Fruit fly (Drosophila melanogaster): ENCODE data around the gene CG3819.

CG3819 gene

DNA sequence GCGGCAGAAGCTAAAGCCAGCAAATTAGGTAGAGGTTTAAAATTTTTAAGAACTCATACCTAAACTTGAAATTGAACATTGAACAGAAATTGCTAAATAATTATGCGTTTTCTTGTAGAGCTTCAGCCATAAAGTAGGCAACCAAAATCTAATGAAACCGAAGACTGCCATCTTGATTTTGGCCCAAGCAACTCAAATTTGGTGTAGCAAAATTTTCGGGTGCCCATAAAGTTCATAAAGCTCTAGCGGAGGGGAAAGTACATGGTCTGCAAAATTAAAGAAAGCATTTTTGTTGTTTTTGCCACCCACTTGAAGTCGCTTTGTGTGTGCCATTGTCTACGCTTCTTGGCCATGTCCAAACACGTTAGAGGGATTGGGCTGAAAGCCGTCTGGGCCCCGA, 35.1 kb upstream of the CG3819 start:
- 0 out of 2 replicates have a peak, but pooled peaks have one; percentile 18 for TF ChIP-seq CG13287 (GFP tag; IDR thresholded peaks at IDR 0.05; ENCODE audit: partially characterized antibody)
- TF ChIP-seq ranshi (GFP tag; IDR thresholded peaks at IDR 0.05), result no peak
- TF ChIP-seq CG15601 (tag; optimal IDR thresholded peaks at IDR 0.05), result peak; percentile 18
- no peak for TF ChIP-seq unc-4 (GFP tag; IDR thresholded peaks at IDR 0.05; ENCODE audit: partially characterized antibody)
- no peak for TF ChIP-seq ind (GFP tag; optimal IDR thresholded peaks at IDR 0.05)
- peak; percentile 4 for TF ChIP-seq CTCF (GFP tag; optimal IDR thresholded peaks at IDR 0.05)

DNA sequence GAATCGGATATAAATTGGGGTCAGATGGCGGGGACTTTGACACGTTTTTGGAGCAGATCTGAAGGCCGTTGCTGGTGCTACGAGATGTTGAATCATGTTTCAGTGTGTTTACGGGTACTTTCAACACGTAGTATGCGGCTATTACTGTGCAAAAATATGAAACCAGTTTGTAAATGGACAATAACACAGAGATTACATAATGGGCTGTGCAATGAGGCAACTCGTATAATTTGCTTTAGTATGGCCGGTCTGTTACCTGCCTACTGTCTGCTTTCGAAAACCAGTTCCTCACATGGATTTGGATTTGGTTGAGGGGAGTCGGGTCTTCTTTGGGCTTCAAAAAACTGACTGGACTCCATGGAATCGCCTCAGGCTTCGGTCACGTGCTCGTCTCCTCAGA, 30.5 kb upstream of the CG3819 start:
- TF ChIP-seq MBD-R2 (GFP tag; IDR thresholded peaks at IDR 0.05) (no peak), zen2 (GFP tag; IDR thresholded peaks at IDR 0.05; ENCODE audit: partially characterized antibody) (no peak), CG7745 (tag; optimal IDR thresholded peaks at IDR 0.05) (no peak), CG2875 (GFP tag; optimal IDR thresholded peaks at IDR 0.05) (no peak), CG7928 (GFP tag; optimal IDR thresholded peaks at IDR 0.05) (no peak), CG9876 (GFP tag; optimal IDR thresholded peaks at IDR 0.05) (no peak), dm (GFP tag; optimal IDR thresholded peaks at IDR 0.05) (no peak), Pdp1 (GFP tag; optimal IDR thresholded peaks at IDR 0.05) (peak in 1 of 2 experiments; percentile 87), vvl (GFP tag; IDR thresholded peaks at IDR 0.05) (0 out of 2 replicates have a peak, but pooled peaks have one; percentile 42), gcm (GFP tag; optimal IDR thresholded peaks at IDR 0.05) (no peak), sc (optimal IDR thresholded peaks at IDR 0.05) (no peak), sc (GFP tag; optimal IDR thresholded peaks at IDR 0.05) (no peak), eve (GFP tag; optimal IDR thresholded peaks at IDR 0.05) (no peak), Eip74EF (GFP tag; optimal IDR thresholded peaks at IDR 0.05) (no peak), CG6683 (GFP tag; optimal IDR thresholded peaks at IDR 0.05) (no peak), psq (GFP tag; optimal IDR thresholded peaks at IDR 0.05) (no peak), crc (GFP tag; optimal IDR thresholded peaks at IDR 0.05) (no peak), CG10565 (GFP tag; optimal IDR thresholded peaks at IDR 0.05) (no peak), jigr1 (GFP tag; IDR thresholded peaks at IDR 0.05) (no peak), Dll (GFP tag; IDR thresholded peaks at IDR 0.05; ENCODE audit: partially characterized antibody) (no peak), CG2120 (GFP tag; optimal IDR thresholded peaks at IDR 0.05) (no peak), CG9215 (GFP tag; IDR thresholded peaks at IDR 0.05) (no peak), cwo (GFP tag; optimal IDR thresholded peaks at IDR 0.05) (peak; percentile 84), disco-r (GFP tag; optimal IDR thresholded peaks at IDR 0.05) (no peak), bbx (GFP tag; IDR thresholded peaks at IDR 0.05; ENCODE audit: partially characterized antibody) (no peak), slp2 (GFP tag; optimal IDR thresholded peaks at IDR 0.05) (no peak), CG12391 (tag; optimal IDR thresholded peaks at IDR 0.05) (no peak), Mes4 (GFP tag; optimal IDR thresholded peaks at IDR 0.05) (no peak), CG9817 (tag; optimal IDR thresholded peaks at IDR 0.05) (no peak), TFAM (GFP tag; optimal IDR thresholded peaks at IDR 0.05) (no peak), Chrac-16 (GFP tag; optimal IDR thresholded peaks at IDR 0.05) (no peak), CG15601 (tag; optimal IDR thresholded peaks at IDR 0.05) (no peak), prd (optimal IDR thresholded peaks at IDR 0.05) (no peak), prd (GFP tag; IDR thresholded peaks at IDR 0.05) (no peak), CG17186 (GFP tag; optimal IDR thresholded peaks at IDR 0.05) (no peak), Hr78 (GFP tag; optimal IDR thresholded peaks at IDR 0.05) (peak in 1 of 2 experiments; percentile 25), CG11560 (tag; IDR thresholded peaks at IDR 0.05) (no peak), CG3281 (GFP tag; optimal IDR thresholded peaks at IDR 0.05) (no peak), Optix (GFP tag; IDR thresholded peaks at IDR 0.05) (no peak), chinmo (GFP tag; IDR thresholded peaks at IDR 0.05; ENCODE audit: partially characterized antibody) (0 out of 4 replicates have a peak, but pooled peaks have one; percentile 50), Ada2b (GFP tag; IDR thresholded peaks at IDR 0.05) (no peak)

Measured in whole organism, embryonic.